Worm (Caenorhabditis elegans) whole organism, mixed stage, embryonic: ENCODE data around the gene srt-38.

ENCODE experiments used
- lsy-2 ChIP-seq: fragments of 150-350 bp; optimal IDR thresholded peaks from 2 replicates; lab custom pipeline; 2014; ENCODE audit warnings: missing biosample characterization, missing genetic modification characterization
- nhr-237 ChIP-seq: fragments of 150-350 bp; optimal IDR thresholded peaks from 2 replicates; lab custom pipeline; 2014; ENCODE audit warnings: missing biosample characterization, missing genetic modification characterization
- pha-4 ChIP-seq: fragments of 150-350 bp; optimal IDR thresholded peaks from 2 replicates; lab custom pipeline; 2018; ENCODE audit warnings: missing biosample characterization, missing genetic modification reagents, missing genetic modification characterization
- unc-62 ChIP-seq: fragments of 150-350 bp; optimal IDR thresholded peaks from 2 replicates; lab custom pipeline; 2014; ENCODE audit warnings: missing biosample characterization, missing genetic modification reagents, missing genetic modification characterization

DNA sequence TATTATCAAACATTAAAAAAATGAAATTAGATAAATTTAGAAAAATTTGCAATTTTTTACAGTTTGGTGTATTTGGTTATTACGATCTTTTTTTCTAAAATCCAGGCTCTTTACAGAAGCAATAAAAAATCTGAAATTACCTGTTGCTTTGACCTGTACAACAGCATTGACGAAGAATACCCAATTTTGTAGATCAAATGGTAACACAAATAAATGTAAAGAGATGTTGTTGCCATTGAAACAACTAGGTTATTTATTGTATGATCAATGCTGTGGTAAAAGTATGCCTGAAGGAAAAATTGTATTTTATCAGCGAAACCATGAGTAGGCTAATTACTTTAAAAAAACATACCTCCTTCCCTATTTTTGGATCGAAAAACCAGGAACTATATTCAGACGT lies 29.6 kb downstream of the srt-38 start:
- TF ChIP-seq unc-62 (GFP tag; lab: Kevin White, UChicago) (no peak), lsy-2 (tag; lab: Kevin White, UChicago) (no peak), pha-4 (tag; lab: Kevin White, UChicago) (no peak), nhr-237 (tag; lab: Kevin White, UChicago) (no peak)
